Fruit fly (Drosophila melanogaster): ENCODE results near the gene CG14229.

dm6 chrX:19662583-19663195 is 32.4 kb downstream of the CG14229 start:
- no peak for TF ChIP-seq CTCF (optimal IDR thresholded peaks at IDR 0.05)
- TF ChIP-seq CG8478 (optimal IDR thresholded peaks at IDR 0.05), result no peak

Measured in S2 (cell line).